Fruit fly (Drosophila melanogaster) whole organism, embryonic: ENCODE data around the gene CG42558.

Experiments used
- CG18476 ChIP-seq: fragments of 200-800 bp; sonication (Bioruptor generic); optimal IDR thresholded peaks from 2 replicates; lab custom pipeline; 2016; ENCODE audit warnings: missing biosample characterization, mild to moderate bottlenecking, missing genetic modification characterization
- CG8924 ChIP-seq: fragments of 200-800 bp; optimal IDR thresholded peaks from 3 replicates; lab custom pipeline; 2019; ENCODE audit warnings: missing biosample characterization, mild to moderate bottlenecking, missing genetic modification characterization, moderate library complexity
- ems ChIP-seq: fragments of 200-800 bp; sonication (Bioruptor generic); optimal IDR thresholded peaks from 3 replicates; lab custom pipeline; 2016; ENCODE audit warnings: missing biosample characterization, missing genetic modification characterization

- TF ChIP-seq CG18476 (GFP tag; lab: Kevin White, UChicago): no peak
- no peak for TF ChIP-seq ems (GFP tag; lab: Kevin White, UChicago)
- no peak for TF ChIP-seq CG8924 (tag; lab: Kevin White, UChicago)
These were observed 26.2 kb downstream of the CG42558 start for dm6 chr3R:29959329-29959728.
